Worm (Caenorhabditis elegans) whole organism, L4 larva: ENCODE data around the gene F52D2.12.

Experiments used
- F10B5.3 ChIP-seq: sonication (generic microtip); optimal IDR thresholded peaks from 2 replicates; lab custom pipeline; 2016; ENCODE audit warnings: mild to moderate bottlenecking, missing genetic modification characterization, missing compliant biosample characterization
- F37D6.2 ChIP-seq: sonication (generic microtip); optimal IDR thresholded peaks from 2 replicates; lab custom pipeline; 2016; ENCODE audit warnings: mild to moderate bottlenecking, missing genetic modification characterization, missing compliant biosample characterization
- F44E2.7 ChIP-seq: fragments of 200-800 bp; sonication (Bioruptor generic); IDR thresholded peaks from 2 replicates; pipeline ENCODE4 v2.1.2; 2022; ENCODE audit warnings: missing genetic modification characterization, missing compliant biosample characterization
- F49E8.2 ChIP-seq: sonication (generic microtip); optimal IDR thresholded peaks from 2 replicates; lab custom pipeline; 2016; ENCODE audit warnings: missing compliant biosample characterization, mild to moderate bottlenecking, missing genetic modification characterization, borderline replicate concordance
- T26A8.4 ChIP-seq: fragments of 200-800 bp; sonication (Bioruptor generic); IDR thresholded peaks from 2 replicates; pipeline ENCODE4 v1.3.6; 2022; ENCODE audit warnings: missing genetic modification characterization, missing compliant biosample characterization
- Y105C5A.15 ChIP-seq: fragments of 200-800 bp; sonication (Bioruptor generic); IDR thresholded peaks from 2 replicates; pipeline ENCODE4 v1.3.6; 2022; ENCODE audit warnings: missing genetic modification characterization, missing compliant biosample characterization
- ZK337.2 ChIP-seq: fragments of 200-800 bp; sonication (Bioruptor generic); IDR thresholded peaks from 2 replicates; pipeline ENCODE4 v1.3.6; 2022; ENCODE audit warnings: missing genetic modification reagents, missing genetic modification characterization, missing compliant biosample characterization
- aha-1 ChIP-seq: fragments of 150-350 bp; peaks from one replicate; lab custom pipeline; 2014; ENCODE audit warnings: missing biosample characterization, missing genetic modification characterization
- ama-1 ChIP-seq: fragments of 150-350 bp; optimal IDR thresholded peaks from 2 replicates; lab custom pipeline; 2014; ENCODE audit warnings: inconsistent platforms, mixed read lengths
- ceh-32 ChIP-seq: sonication (generic microtip); optimal IDR thresholded peaks from 2 replicates; lab custom pipeline; 2016; ENCODE audit warnings: mild to moderate bottlenecking, missing genetic modification characterization, missing compliant biosample characterization; ENCODE audit not compliant: poor library complexity
- ceh-82 ChIP-seq: sonication (generic microtip); optimal IDR thresholded peaks from 2 replicates; lab custom pipeline; 2017; ENCODE audit warnings: missing biosample characterization, missing genetic modification characterization
- dmd-9 ChIP-seq: fragments of 200-800 bp; sonication (Bioruptor generic); IDR thresholded peaks from 2 replicates; pipeline ENCODE4 v1.3.6; 2022; ENCODE audit warnings: missing genetic modification reagents, missing genetic modification characterization, missing compliant biosample characterization
- dpl-1 ChIP-seq: fragments of 150-350 bp; optimal IDR thresholded peaks from 2 replicates; lab custom pipeline; 2014; ENCODE audit warnings: missing biosample characterization, missing genetic modification reagents, missing genetic modification characterization
- duxl-1 ChIP-seq: sonication (generic microtip); optimal IDR thresholded peaks from 2 replicates; lab custom pipeline; 2016; ENCODE audit warnings: mild to moderate bottlenecking, missing genetic modification characterization, moderate library complexity, missing compliant biosample characterization; ENCODE audit not compliant: poor library complexity
- dve-1 ChIP-seq: sonication (generic microtip); optimal IDR thresholded peaks from 2 replicates; lab custom pipeline; 2017; ENCODE audit warnings: antibody characterized with exemption, mild to moderate bottlenecking, missing genetic modification characterization, missing compliant biosample characterization; ENCODE audit not compliant: insufficient read depth
- fkh-10 ChIP-seq: fragments of 150-350 bp; optimal IDR thresholded peaks from 2 replicates; lab custom pipeline; 2014; ENCODE audit warnings: missing biosample characterization, missing genetic modification reagents, missing genetic modification characterization
- hlh-11 ChIP-seq: fragments of 200-800 bp; sonication (Bioruptor generic); optimal IDR thresholded peaks from 2 replicates; lab custom pipeline; 2018; ENCODE audit warnings: mild to moderate bottlenecking, missing genetic modification characterization, missing compliant biosample characterization
- hlh-30 ChIP-seq: sonication (generic microtip); optimal IDR thresholded peaks from 2 replicates; lab custom pipeline; 2017; ENCODE audit warnings: antibody characterized with exemption, mild to moderate bottlenecking, missing genetic modification characterization, missing compliant biosample characterization; ENCODE audit not compliant: insufficient read depth
- hmg-1.1 ChIP-seq: fragments of 200-800 bp; sonication (Bioruptor generic); IDR thresholded peaks from 2 replicates; pipeline ENCODE4 v1.3.6; 2022; ENCODE audit warnings: missing genetic modification reagents, missing genetic modification characterization, missing compliant biosample characterization
- lin-13 ChIP-seq: fragments of 150-350 bp; optimal IDR thresholded peaks from 2 replicates; lab custom pipeline; 2014; ENCODE audit warnings: missing biosample characterization, missing genetic modification reagents, missing genetic modification characterization
- lin-39 ChIP-seq: fragments of 150-350 bp; optimal IDR thresholded peaks from 2 replicates; lab custom pipeline; 2014; ENCODE audit warnings: missing biosample characterization, missing genetic modification reagents, missing genetic modification characterization
- lir-3 ChIP-seq: sonication (generic microtip); optimal IDR thresholded peaks from 2 replicates; lab custom pipeline; 2016; ENCODE audit warnings: mild to moderate bottlenecking, missing genetic modification characterization, missing compliant biosample characterization
- mdl-1 ChIP-seq, 2 experiments: fragments of 150-350 bp in 1 of 2; sonication (generic microtip) in 1 of 2; optimal IDR thresholded peaks; 2 replicates each; lab custom pipeline; 2014 to 2017; ENCODE audit warnings: missing biosample characterization in 2 of 2, missing genetic modification characterization in 2 of 2
- nhr-11 ChIP-seq: fragments of 150-350 bp; optimal IDR thresholded peaks from 2 replicates; lab custom pipeline; 2014; ENCODE audit warnings: missing biosample characterization, missing genetic modification characterization
- nhr-237 ChIP-seq: sonication (generic microtip); optimal IDR thresholded peaks from 2 replicates; lab custom pipeline; 2017; ENCODE audit warnings: missing biosample characterization, missing genetic modification characterization
- nhr-28 ChIP-seq: fragments of 150-350 bp; optimal IDR thresholded peaks from 2 replicates; lab custom pipeline; 2014; ENCODE audit warnings: missing biosample characterization, missing genetic modification characterization
- nhr-41 ChIP-seq: fragments of 200-800 bp; sonication (Bioruptor generic); IDR thresholded peaks from 2 replicates; pipeline ENCODE4 v1.3.6; 2022; ENCODE audit warnings: missing genetic modification reagents, missing genetic modification characterization, missing compliant biosample characterization
- nhr-42 ChIP-seq: fragments of 200-800 bp; sonication (Bioruptor generic); IDR thresholded peaks from 2 replicates; pipeline ENCODE4 v1.3.6; 2022; ENCODE audit warnings: missing genetic modification characterization, missing compliant biosample characterization
- nhr-6 ChIP-seq: fragments of 150-350 bp; optimal IDR thresholded peaks from 2 replicates; lab custom pipeline; 2014; ENCODE audit warnings: missing biosample characterization, missing genetic modification characterization
- rbr-2 ChIP-seq: sonication (generic microtip); optimal IDR thresholded peaks from 2 replicates; lab custom pipeline; 2016; ENCODE audit warnings: missing genotype, missing genetic modification characterization, missing compliant biosample characterization
- set-16 ChIP-seq: fragments of 200-800 bp; sonication (Bioruptor generic); IDR thresholded peaks from 2 replicates; pipeline ENCODE4 v1.3.6; 2022; ENCODE audit warnings: missing genetic modification reagents, missing genetic modification characterization, missing compliant biosample characterization
- snpc-4 ChIP-seq: fragments of 150-350 bp; optimal IDR thresholded peaks from 2 replicates; lab custom pipeline; 2014; ENCODE audit warnings: missing biosample characterization, missing genetic modification characterization
- spr-3 ChIP-seq: fragments of 200-800 bp; sonication (Bioruptor generic); optimal IDR thresholded peaks from 2 replicates; lab custom pipeline; 2018; ENCODE audit warnings: mild to moderate bottlenecking, missing genetic modification characterization, missing compliant biosample characterization
- unc-62 ChIP-seq, 3 experiments: fragments of 150-350 bp in 1 of 3; sonication (generic microtip); optimal IDR thresholded peaks in 2 of 3; peaks in 1 of 3; 1 replicate in 1 of 3; 2 replicates in 2 of 3; lab custom pipeline; 2014 to 2017; ENCODE audit warnings: missing biosample characterization in 3 of 3, missing genetic modification characterization in 3 of 3, missing genetic modification reagents in 3 of 3, missing genotype in 1 of 3
- vab-7 ChIP-seq: fragments of 200-800 bp; sonication (Bioruptor generic); IDR thresholded peaks from 2 replicates; pipeline ENCODE4 v1.3.6; 2022; ENCODE audit warnings: missing genetic modification reagents, missing genetic modification characterization, missing compliant biosample characterization
- zfp-3 ChIP-seq: fragments of 200-800 bp; sonication (Bioruptor generic); conservative IDR thresholded peaks from 2 replicates; pipeline ENCODE4 v1.3.6; 2022; ENCODE audit warnings: missing genetic modification reagents, missing genetic modification characterization, missing compliant biosample characterization
- zip-11 ChIP-seq: fragments of 200-800 bp; sonication (Bioruptor generic); IDR thresholded peaks from 2 replicates; pipeline ENCODE4 v1.3.6; 2022; ENCODE audit warnings: missing genetic modification characterization, missing compliant biosample characterization
- zip-2 ChIP-seq: fragments of 150-350 bp; optimal IDR thresholded peaks from 2 replicates; lab custom pipeline; 2014; ENCODE audit warnings: missing biosample characterization, missing genetic modification characterization

Gene F52D2.12

DNA sequence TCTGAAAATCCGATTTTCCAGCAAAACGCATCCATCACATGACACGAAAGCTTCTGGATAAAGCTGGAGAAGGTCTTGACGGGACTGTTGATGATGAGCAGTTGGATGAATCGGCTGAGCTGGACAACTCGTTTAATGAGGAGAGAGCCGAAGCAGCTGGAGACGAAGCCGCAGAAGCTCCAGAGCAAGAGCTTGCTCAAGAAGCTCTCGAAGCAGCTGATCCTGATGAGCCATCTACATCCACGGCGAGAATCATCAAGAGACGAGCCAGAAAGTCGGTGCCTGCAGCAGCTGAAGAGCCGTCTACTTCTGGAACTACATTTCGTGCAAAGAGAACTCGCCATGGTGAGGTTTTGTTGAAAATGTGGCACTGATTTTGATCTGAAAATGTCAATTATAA, 13.4 kb upstream of the F52D2.12 start:
- TF ChIP-seq unc-62 (GFP tag; optimal IDR thresholded peaks at IDR 0.05 in 1 of 2; lab: Kevin White, UChicago) (peak in 1 of 2 experiments; percentile 19), unc-62 (tag; optimal IDR thresholded peaks at IDR 0.05; lab: Kevin White, UChicago) (no peak), fkh-10 (GFP tag; lab: Kevin White, UChicago) (no peak), rbr-2 (tag; lab: Kevin White, UChicago) (no peak), zfp-3 (GFP tag; lab: Robert Waterston, UW) (no peak), F37D6.2 (no peak), lin-13 (no peak), T26A8.4 (GFP tag; lab: Robert Waterston, UW) (no peak), set-16 (peak; percentile 74), dmd-9 (GFP tag; lab: Robert Waterston, UW) (no peak), F49E8.2 (tag; lab: Kevin White, UChicago) (no peak), aha-1 (tag; lab: Kevin White, UChicago) (peak; percentile 28), ceh-82 (tag; lab: Kevin White, UChicago) (no peak)

DNA sequence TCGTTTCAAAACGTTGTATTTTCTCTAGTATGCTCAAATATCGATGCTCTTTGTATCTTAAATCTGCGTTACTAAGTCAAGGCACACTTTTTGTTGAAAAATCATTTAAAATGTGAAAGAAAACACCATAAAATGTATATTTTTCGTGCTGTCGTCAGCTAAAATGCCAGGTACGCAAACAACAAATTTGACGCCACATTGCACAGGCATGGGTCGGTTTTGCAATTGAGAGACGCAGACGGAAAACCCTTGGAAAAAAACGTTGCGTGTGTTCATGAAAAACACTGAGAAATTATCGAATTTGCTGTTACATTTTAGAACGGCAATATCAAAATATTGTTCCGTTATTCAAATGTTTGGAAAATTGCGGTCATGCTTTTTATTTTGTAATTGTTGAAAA, 13.0 kb upstream of the F52D2.12 start:
- TF ChIP-seq nhr-28 (peak; percentile 14), F49E8.2 (tag; lab: Kevin White, UChicago) (no peak), F10B5.3 (tag; lab: Kevin White, UChicago) (no peak), hlh-30 (peak; percentile 55), lin-39 (tag; lab: Kevin White, UChicago) (no peak), hmg-1.1 (GFP tag; lab: Robert Waterston, UW) (peak; percentile 68), aha-1 (tag; lab: Kevin White, UChicago) (peak; percentile 93), dpl-1 (GFP tag; lab: Kevin White, UChicago) (peak; percentile 50), mdl-1 (tag; optimal IDR thresholded peaks at IDR 0.05; lab: Kevin White, UChicago) (peak in 1 of 2 experiments; percentile 37), rbr-2 (tag; lab: Kevin White, UChicago) (peak; percentile 1), spr-3 (GFP tag; lab: Kevin White, UChicago) (no peak), duxl-1 (peak; percentile 95), vab-7 (GFP tag; lab: Robert Waterston, UW) (no peak), nhr-6 (tag; lab: Kevin White, UChicago) (peak; percentile 6)

DNA sequence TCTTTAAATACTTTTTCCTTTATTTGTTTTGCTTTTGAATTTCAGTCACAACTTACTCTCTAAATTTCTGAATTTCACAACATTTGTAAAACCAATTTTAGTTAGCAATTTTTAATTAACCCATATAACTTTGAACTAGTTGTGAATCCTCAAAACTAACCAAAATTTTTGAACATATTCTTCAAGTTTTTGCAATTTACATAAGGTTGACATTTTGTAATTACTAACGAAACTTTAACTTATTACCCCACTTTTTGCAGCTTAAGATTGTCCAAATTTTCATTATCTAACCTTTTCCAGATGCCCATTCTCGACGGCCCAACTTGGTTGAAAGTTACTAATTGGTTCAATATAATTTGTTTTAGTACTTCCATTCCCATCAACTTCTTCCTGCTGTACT, 8.2 kb upstream of the F52D2.12 start, which contains the start of gene str-79:
Gene str-79 (plus strand): TSS at position 301 of the 400 bp plus-strand sequence.
- TF ChIP-seq F10B5.3 (tag; lab: Kevin White, UChicago) = no peak
- TF ChIP-seq aha-1 (tag; lab: Kevin White, UChicago) = peak; percentile 84
- TF ChIP-seq snpc-4 = no peak

DNA sequence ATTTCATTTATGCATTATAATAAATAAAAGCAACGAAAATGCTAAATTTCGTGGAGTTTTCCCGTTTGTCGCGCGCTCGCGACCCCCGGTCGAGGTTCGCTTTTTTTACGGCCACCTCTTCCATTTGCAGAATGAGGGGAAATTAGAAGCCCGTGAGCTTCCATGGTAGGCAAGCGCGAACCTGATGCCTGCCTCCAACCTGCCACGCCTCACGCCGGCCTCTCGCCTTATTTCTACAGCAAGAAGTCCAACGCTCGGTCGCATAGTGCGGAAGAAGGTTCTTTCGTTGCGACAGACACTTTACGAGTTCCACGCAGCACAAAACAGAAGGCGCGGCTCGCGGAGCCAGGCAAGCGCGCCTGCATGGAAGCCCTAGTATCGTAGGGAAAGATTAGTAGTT, 6.2 kb upstream of the F52D2.12 start:
- peak; percentile 73; the same call in 1 of the 2 replicates for TF ChIP-seq set-16
- no peak for TF ChIP-seq F44E2.7 (GFP tag; lab: Robert Waterston, UW)
- TF ChIP-seq, all 104 proteins: peak for 1

DNA sequence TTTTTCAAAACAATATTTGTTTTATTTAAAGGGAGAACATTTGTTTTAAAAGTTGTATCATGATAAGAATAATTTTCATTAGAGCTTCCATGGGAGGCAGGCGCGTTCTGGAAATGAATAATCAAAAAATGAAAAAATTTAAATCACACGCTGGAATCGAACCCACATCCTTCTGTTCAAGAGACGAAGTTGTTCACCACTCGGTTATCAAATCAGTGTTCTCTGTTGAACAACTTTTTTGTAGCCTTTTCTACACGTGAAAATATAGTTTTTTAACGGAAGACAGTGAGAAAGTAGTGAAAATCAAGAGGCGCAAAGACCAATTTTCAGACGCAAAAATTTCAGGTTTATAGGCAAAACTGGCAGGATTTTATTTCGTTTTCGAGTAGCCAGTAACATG, 5.0 kb upstream of the F52D2.12 start:
- TF ChIP-seq lir-3 = no peak
- no peak for TF ChIP-seq Y105C5A.15
- no peak for TF ChIP-seq nhr-42
- TF ChIP-seq lin-13 = no peak
- no peak for TF ChIP-seq nhr-6 (tag; lab: Kevin White, UChicago)
- TF ChIP-seq zip-11 = no peak
- no peak for TF ChIP-seq ZK337.2
- TF ChIP-seq ceh-32 (tag; lab: Kevin White, UChicago) = no peak
- no peak for TF ChIP-seq zip-2 (tag; lab: Kevin White, UChicago)
- TF ChIP-seq nhr-41 (GFP tag; lab: Robert Waterston, UW) = no peak
- TF ChIP-seq nhr-237 (tag; lab: Kevin White, UChicago) = no peak
- TF ChIP-seq dve-1 = no peak
- no peak for TF ChIP-seq nhr-11 (tag; lab: Kevin White, UChicago)
- no peak for TF ChIP-seq F49E8.2 (tag; lab: Kevin White, UChicago)
- no peak for TF ChIP-seq rbr-2 (tag; lab: Kevin White, UChicago)
- no peak for TF ChIP-seq hlh-11 (tag; lab: Kevin White, UChicago)
- no peak for TF ChIP-seq ama-1 (lab: Kevin White, UChicago)
